Worm (Caenorhabditis elegans) whole organism, L2 larva: ENCODE results near the gene F07E5.9.
A peak's percentile ranks its signal among the peaks of the same experiment; 100 is the strongest.

Experiments
- C34F6.9 ChIP-seq: fragments of 150-350 bp; optimal IDR thresholded peaks from 2 replicates; lab custom pipeline; 2014; ENCODE audit warnings: missing biosample characterization, missing genetic modification characterization
- Y55F3AM.14 ChIP-seq: fragments of 200-800 bp; sonication (Bioruptor generic); optimal IDR thresholded peaks from 2 replicates; lab custom pipeline; 2018; ENCODE audit warnings: mild to moderate bottlenecking, missing genetic modification characterization, missing compliant biosample characterization
- aly-2 ChIP-seq: fragments of 150-350 bp; optimal IDR thresholded peaks from 2 replicates; lab custom pipeline; 2014; ENCODE audit warnings: missing biosample characterization, missing genetic modification characterization
- ama-1 ChIP-seq: fragments of 150-350 bp; optimal IDR thresholded peaks from 2 replicates; lab custom pipeline; 2018; ENCODE audit warnings: inconsistent platforms
- ceh-82 ChIP-seq: fragments of 150-350 bp; optimal IDR thresholded peaks from 2 replicates; lab custom pipeline; 2014; ENCODE audit warnings: missing biosample characterization, missing genetic modification characterization
- elt-1 ChIP-seq: fragments of 150-350 bp; optimal IDR thresholded peaks from 2 replicates; lab custom pipeline; 2014; ENCODE audit warnings: missing biosample characterization, missing genetic modification characterization
- elt-3 ChIP-seq: sonication (generic microtip); optimal IDR thresholded peaks from 2 replicates; lab custom pipeline; 2017; ENCODE audit warnings: missing biosample characterization, missing genetic modification characterization
- fos-1 ChIP-seq: fragments of 150-350 bp; optimal IDR thresholded peaks from 2 replicates; lab custom pipeline; 2014; ENCODE audit warnings: missing biosample characterization, missing genetic modification characterization
- gmeb-1 ChIP-seq: fragments of 150-350 bp; optimal IDR thresholded peaks from 2 replicates; lab custom pipeline; 2014; ENCODE audit warnings: missing biosample characterization, missing genetic modification characterization
- lin-13 ChIP-seq: fragments of 150-350 bp; optimal IDR thresholded peaks from 2 replicates; lab custom pipeline; 2014; ENCODE audit warnings: missing biosample characterization, missing genetic modification reagents, missing genetic modification characterization
- lsy-2 ChIP-seq, 2 experiments: fragments of 150-350 bp in 1 of 2; sonication (generic microtip) in 1 of 2; optimal IDR thresholded peaks; 2 replicates each; lab custom pipeline; 2014 to 2017; ENCODE audit warnings: missing biosample characterization in 2 of 2, missing genetic modification characterization in 2 of 2
- mdl-1 ChIP-seq, 2 experiments: fragments of 150-350 bp in 1 of 2; sonication (generic microtip) in 1 of 2; optimal IDR thresholded peaks; 2 replicates each; lab custom pipeline; 2017; ENCODE audit warnings: missing biosample characterization in 2 of 2, missing genetic modification characterization in 2 of 2
- nhr-10 ChIP-seq: sonication (generic microtip); optimal IDR thresholded peaks from 2 replicates; lab custom pipeline; 2017; ENCODE audit warnings: missing biosample characterization, missing genetic modification characterization
- nhr-11 ChIP-seq: fragments of 150-350 bp; optimal IDR thresholded peaks from 2 replicates; lab custom pipeline; 2014; ENCODE audit warnings: missing biosample characterization, missing genetic modification characterization
- nhr-129 ChIP-seq: fragments of 150-350 bp; optimal IDR thresholded peaks from 2 replicates; lab custom pipeline; 2014; ENCODE audit warnings: missing biosample characterization, missing genetic modification characterization
- nhr-21 ChIP-seq: fragments of 150-350 bp; optimal IDR thresholded peaks from 2 replicates; lab custom pipeline; 2014; ENCODE audit warnings: missing biosample characterization, missing genetic modification characterization
- nhr-23 ChIP-seq: fragments of 150-350 bp; optimal IDR thresholded peaks from 2 replicates; lab custom pipeline; 2014; ENCODE audit warnings: missing biosample characterization, missing genetic modification reagents, missing genetic modification characterization
- nhr-25 ChIP-seq: fragments of 150-350 bp; sonication (generic microtip); optimal IDR thresholded peaks from 3 replicates; lab custom pipeline; 2014; ENCODE audit warnings: missing biosample characterization, missing genetic modification characterization
- nhr-6 ChIP-seq: fragments of 150-350 bp; optimal IDR thresholded peaks from 2 replicates; lab custom pipeline; 2014; ENCODE audit warnings: missing biosample characterization, missing genetic modification characterization
- nhr-77 ChIP-seq: fragments of 150-350 bp; optimal IDR thresholded peaks from 2 replicates; lab custom pipeline; 2014; ENCODE audit warnings: missing biosample characterization, missing genetic modification characterization
- sem-4 ChIP-seq: fragments of 150-350 bp; optimal IDR thresholded peaks from 2 replicates; lab custom pipeline; 2014; ENCODE audit warnings: missing biosample characterization, missing genetic modification reagents, missing genetic modification characterization
- skn-1 ChIP-seq: sonication (generic microtip); optimal IDR thresholded peaks from 2 replicates; lab custom pipeline; 2017; ENCODE audit warnings: missing biosample characterization, missing genetic modification characterization
- sma-3 ChIP-seq: sonication (generic microtip); optimal IDR thresholded peaks from 2 replicates; lab custom pipeline; 2016; ENCODE audit warnings: missing genetic modification reagents, missing genetic modification characterization, missing compliant biosample characterization
- sma-9 ChIP-seq, 2 experiments: fragments of 150-350 bp in 1 of 2; sonication (generic microtip) in 1 of 2; optimal IDR thresholded peaks; 2 replicates each; lab custom pipeline; 2014 to 2016; ENCODE audit warnings: missing genetic modification characterization in 2 of 2, mild to moderate bottlenecking in 1 of 2, missing biosample characterization in 1 of 2, missing compliant biosample characterization in 1 of 2, missing genetic modification reagents in 1 of 2, moderate library complexity in 1 of 2
- snpc-4 ChIP-seq: fragments of 150-350 bp; optimal IDR thresholded peaks from 2 replicates; lab custom pipeline; 2014; ENCODE audit warnings: missing biosample characterization, missing genetic modification characterization
- unc-55 ChIP-seq: fragments of 150-350 bp; sonication (generic microtip); optimal IDR thresholded peaks from 3 replicates; lab custom pipeline; 2014; ENCODE audit warnings: missing biosample characterization, missing genetic modification reagents, missing genetic modification characterization
- unc-62 ChIP-seq: fragments of 150-350 bp; optimal IDR thresholded peaks from 2 replicates; lab custom pipeline; 2014; ENCODE audit warnings: missing biosample characterization, missing genetic modification reagents, missing genetic modification characterization
- ztf-1 ChIP-seq: fragments of 200-800 bp; sonication (Bioruptor generic); conservative IDR thresholded peaks from 2 replicates; pipeline ENCODE4 v1.3.6; 2022; ENCODE audit warnings: missing genetic modification characterization, missing compliant biosample characterization
- ztf-4 ChIP-seq: fragments of 150-350 bp; optimal IDR thresholded peaks from 2 replicates; lab custom pipeline; 2014; ENCODE audit warnings: missing biosample characterization, missing genetic modification characterization

F07E5.9 gene

ce11 chrII:2108295-2108694, 28.0 kb upstream of the F07E5.9 start, which contains the start of gene R52.4:
TSS of gene R52.4 (minus strand) at chrII:2108395.
- TF ChIP-seq unc-55 (GFP tag; lab: Kevin White, UChicago): no peak
- no peak for TF ChIP-seq aly-2 (tag; lab: Kevin White, UChicago)
- TF ChIP-seq snpc-4 (tag; lab: Kevin White, UChicago): no peak
- no peak for TF ChIP-seq ztf-1 (GFP tag; lab: Robert Waterston, UW)
- no peak for TF ChIP-seq elt-3 (tag; lab: Kevin White, UChicago)
- TF ChIP-seq nhr-129 (tag; lab: Kevin White, UChicago): no peak
- TF ChIP-seq nhr-77: no peak
- no peak for TF ChIP-seq mdl-1 (tag; optimal IDR thresholded peaks at IDR 0.05; lab: Kevin White, UChicago)
- no peak for TF ChIP-seq nhr-10 (tag; lab: Kevin White, UChicago)
- no peak for TF ChIP-seq Y55F3AM.14 (GFP tag; lab: Kevin White, UChicago)
- TF ChIP-seq unc-62 (GFP tag; lab: Kevin White, UChicago): no peak
- TF ChIP-seq ama-1: no peak
- no peak for TF ChIP-seq nhr-11 (tag; lab: Kevin White, UChicago)
- no peak for TF ChIP-seq gmeb-1 (tag; lab: Kevin White, UChicago)
- TF ChIP-seq C34F6.9 (tag; lab: Kevin White, UChicago): no peak
- TF ChIP-seq elt-1 (tag; lab: Kevin White, UChicago): no peak
- TF ChIP-seq skn-1 (tag; lab: Kevin White, UChicago): no peak
- TF ChIP-seq sem-4 (tag; lab: Kevin White, UChicago): no peak

- no peak for TF ChIP-seq nhr-25 (tag; lab: Kevin White, UChicago)
- TF ChIP-seq fos-1 (tag; lab: Kevin White, UChicago): peak; percentile 76
Measured at ce11 chrII:2099139-2099976, 19.0 kb upstream of the F07E5.9 start, which contains the start of gene math-42. TSS of gene math-42 (plus strand) at chrII:2099926.

- TF ChIP-seq ztf-4 (tag; lab: Kevin White, UChicago): no peak
- TF ChIP-seq unc-55 (GFP tag; lab: Kevin White, UChicago): no peak
- TF ChIP-seq Y55F3AM.14 (GFP tag; lab: Kevin White, UChicago): no peak
- TF ChIP-seq sma-3 (GFP tag; lab: Kevin White, UChicago): no peak
- no peak for TF ChIP-seq aly-2 (tag; lab: Kevin White, UChicago)
- no peak for TF ChIP-seq nhr-21 (tag; lab: Kevin White, UChicago)
- no peak for TF ChIP-seq nhr-23 (tag; lab: Kevin White, UChicago)
- TF ChIP-seq lsy-2 (tag; optimal IDR thresholded peaks at IDR 0.05; lab: Kevin White, UChicago): no peak
- no peak for TF ChIP-seq lin-13 (GFP tag; lab: Kevin White, UChicago)
- TF ChIP-seq sma-9 (GFP tag; optimal IDR thresholded peaks at IDR 0.05; lab: Kevin White, UChicago): no peak
- TF ChIP-seq sma-9 (tag; optimal IDR thresholded peaks at IDR 0.05; lab: Kevin White, UChicago): no peak
- TF ChIP-seq ama-1: no peak
Measured at ce11 chrII:2094924-2095650, 14.8 kb upstream of the F07E5.9 start, which contains the start of gene T16A1.2. TSS of gene T16A1.2 (plus strand) at chrII:2095600.

ce11 chrII:2093456-2093926, 13.2 kb upstream of the F07E5.9 start, which contains the start of gene fbxb-37:
TSS of gene fbxb-37 (minus strand) at chrII:2093876.
- TF ChIP-seq gmeb-1 (tag; lab: Kevin White, UChicago) (no peak), unc-55 (GFP tag; lab: Kevin White, UChicago) (no peak), sma-9 (GFP tag; optimal IDR thresholded peaks at IDR 0.05; lab: Kevin White, UChicago) (no peak), sma-9 (tag; optimal IDR thresholded peaks at IDR 0.05; lab: Kevin White, UChicago) (no peak), snpc-4 (tag; lab: Kevin White, UChicago) (no peak), nhr-129 (tag; lab: Kevin White, UChicago) (no peak), nhr-6 (tag; lab: Kevin White, UChicago) (no peak), ceh-82 (tag; lab: Kevin White, UChicago) (no peak), ztf-4 (tag; lab: Kevin White, UChicago) (no peak), elt-3 (tag; lab: Kevin White, UChicago) (no peak)
